Worm (Caenorhabditis elegans) whole organism, dauer: ENCODE results near the gene Y65A5A.1.
"Not testable (repeated sequence)": the region's sequence is repeated elsewhere in the genome, so short reads cannot be mapped to it uniquely, and the experiment has no call there.

Source experiments
- unc-62 ChIP-seq: sonication (generic microtip); optimal IDR thresholded peaks from 2 replicates; lab custom pipeline; 2017; ENCODE audit warnings: missing biosample characterization, missing genetic modification reagents, missing genetic modification characterization

Gene Y65A5A.1

ce11 chrIV:16399776-16400368 is at the start of gene Y65A5A.1:
TSS of gene Y65A5A.1 (minus strand) at chrIV:16399826.
- TF ChIP-seq unc-62 (GFP tag; lab: Kevin White, UChicago): no peak

- TF ChIP-seq unc-62 (GFP tag; lab: Kevin White, UChicago): no peak
Observed at ce11 chrIV:16446664-16447063, 47.0 kb upstream of the Y65A5A.1 start.

- TF ChIP-seq unc-62 (GFP tag; lab: Kevin White, UChicago): no peak
Observed at ce11 chrIV:16442963-16443362, 43.3 kb upstream of the Y65A5A.1 start, which contains the start of gene dlc-4. TSS of gene dlc-4 (plus strand) at chrIV:16443263.

- no peak for TF ChIP-seq unc-62 (GFP tag; lab: Kevin White, UChicago)
Observed at ce11 chrIV:16431929-16432328, 32.3 kb upstream of the Y65A5A.1 start, which contains the start of gene dlc-3. TSS of gene dlc-3 (plus strand) at chrIV:16432229.

- not testable (repeated sequence) for TF ChIP-seq unc-62 (GFP tag; lab: Kevin White, UChicago)
Observed at ce11 chrIV:16424337-16424736, 24.7 kb upstream of the Y65A5A.1 start, which contains the start of gene Y10G11A.1. TSS of gene Y10G11A.1 (plus strand) at chrIV:16424637.

ce11 chrIV:16421903-16422557 is 22.4 kb upstream of the Y65A5A.1 start:
- no peak for TF ChIP-seq unc-62 (GFP tag; lab: Kevin White, UChicago)

ce11 chrIV:16415100-16415973 is 15.7 kb upstream of the Y65A5A.1 start:
- no peak for TF ChIP-seq unc-62 (GFP tag; lab: Kevin White, UChicago)

- no peak for TF ChIP-seq unc-62 (GFP tag; lab: Kevin White, UChicago)
Observed at ce11 chrIV:16411713-16412112, 12.1 kb upstream of the Y65A5A.1 start, which contains the start of gene Y65A5A.2. TSS of gene Y65A5A.2 (plus strand) at chrIV:16412020.

ce11 chrIV:16410078-16410636 is 10.5 kb upstream of the Y65A5A.1 start:
- no peak for TF ChIP-seq unc-62 (GFP tag; lab: Kevin White, UChicago)

- TF ChIP-seq unc-62 (GFP tag; lab: Kevin White, UChicago): no peak
Observed at ce11 chrIV:16407800-16408199, 8.2 kb upstream of the Y65A5A.1 start.

- TF ChIP-seq unc-62 (GFP tag; lab: Kevin White, UChicago): no peak
Observed at ce11 chrIV:16403283-16403682, 3.7 kb upstream of the Y65A5A.1 start.

- no peak for TF ChIP-seq unc-62 (GFP tag; lab: Kevin White, UChicago)
Observed at ce11 chrIV:16401428-16401827, 1.8 kb upstream of the Y65A5A.1 start.

ce11 chrIV:16400412-16401381 is 1.1 kb upstream of the Y65A5A.1 start:
- no peak for TF ChIP-seq unc-62 (GFP tag; lab: Kevin White, UChicago)

ce11 chrIV:16399017-16399416 is 609 bp downstream of the Y65A5A.1 start:
- no peak for TF ChIP-seq unc-62 (GFP tag; lab: Kevin White, UChicago)
